Fruit fly (Drosophila melanogaster): ENCODE data around the gene Plc21C.
A peak's percentile ranks its signal among the peaks of the same experiment; 100 is the strongest.

- TF ChIP-seq Pif1A (GFP tag; optimal IDR thresholded peaks at IDR 0.05) (peak; percentile 59), CG9948 (tag; optimal IDR thresholded peaks at IDR 0.05) (peak; percentile 57), CG12605 (GFP tag; IDR thresholded peaks at IDR 0.05) (no peak), CG32121 (GFP tag; IDR thresholded peaks at IDR 0.05) (no peak), CG8301 (tag; optimal IDR thresholded peaks at IDR 0.05) (peak; percentile 48), EcR (GFP tag; optimal IDR thresholded peaks at IDR 0.05) (no peak), fd96Ca (GFP tag; IDR thresholded peaks at IDR 0.05) (no peak), CG15710 (tag; optimal IDR thresholded peaks at IDR 0.05) (peak; percentile 40), CG34367 (tag; optimal IDR thresholded peaks at IDR 0.05) (peak; percentile 38), CG14655 (GFP tag; optimal IDR thresholded peaks at IDR 0.05) (peak; percentile 59), CG13204 (GFP tag; optimal IDR thresholded peaks at IDR 0.05) (no peak), CG17806 (tag; optimal IDR thresholded peaks at IDR 0.05) (peak; percentile 61), rn (GFP tag; IDR thresholded peaks at IDR 0.05) (no peak)
Observed at dm6 chr2L:382807-383206, 77.1 kb downstream of the Plc21C start.

Data from whole organism, pupa.